Worm (Caenorhabditis elegans) whole organism, L3 larva: ENCODE measurements around the gene grd-12.

Source experiments
- aly-2 ChIP-seq: fragments of 150-350 bp; optimal IDR thresholded peaks from 2 replicates; lab custom pipeline; 2014; ENCODE audit warnings: missing biosample characterization, missing genetic modification characterization
- ama-1 ChIP-seq: fragments of 150-350 bp; optimal IDR thresholded peaks from 2 replicates; lab custom pipeline; 2018
- ceh-9 ChIP-seq: sonication (generic microtip); optimal IDR thresholded peaks from 2 replicates; lab custom pipeline; 2018; ENCODE audit warnings: missing biosample characterization, missing genetic modification characterization
- elt-1 ChIP-seq: fragments of 150-350 bp; optimal IDR thresholded peaks from 2 replicates; lab custom pipeline; 2014; ENCODE audit warnings: missing biosample characterization, missing genetic modification characterization
- elt-3 ChIP-seq, 3 experiments: fragments of 150-350 bp in 1 of 3; sonication (generic microtip) in 2 of 3; optimal IDR thresholded peaks; 2 replicates in 2 of 3; 4 replicates in 1 of 3; lab custom pipeline; 2014 to 2017; ENCODE audit warnings: missing biosample characterization in 3 of 3, missing genetic modification characterization in 3 of 3
- fkh-10 ChIP-seq: sonication (generic microtip); optimal IDR thresholded peaks from 2 replicates; lab custom pipeline; 2017; ENCODE audit warnings: missing biosample characterization, missing genetic modification reagents, missing genetic modification characterization
- lin-15B ChIP-seq: fragments of 150-350 bp; optimal IDR thresholded peaks from 2 replicates; lab custom pipeline; 2014; ENCODE audit warnings: missing biosample characterization, missing genetic modification characterization
- nhr-11 ChIP-seq: fragments of 150-350 bp; optimal IDR thresholded peaks from 2 replicates; lab custom pipeline; 2014; ENCODE audit warnings: missing biosample characterization, missing genetic modification characterization
- nhr-25 ChIP-seq: sonication (generic microtip); optimal IDR thresholded peaks from 2 replicates; lab custom pipeline; 2017; ENCODE audit warnings: missing biosample characterization, missing genetic modification characterization
- nhr-28 ChIP-seq: fragments of 150-350 bp; optimal IDR thresholded peaks from 2 replicates; lab custom pipeline; 2014; ENCODE audit warnings: missing biosample characterization, missing genetic modification characterization
- skn-1 ChIP-seq: fragments of 150-350 bp; optimal IDR thresholded peaks from 2 replicates; lab custom pipeline; 2014; ENCODE audit warnings: missing biosample characterization, missing genetic modification characterization
- ztf-4 ChIP-seq: fragments of 150-350 bp; optimal IDR thresholded peaks from 2 replicates; lab custom pipeline; 2014; ENCODE audit warnings: missing biosample characterization, missing genetic modification characterization

- TF ChIP-seq fkh-10 (GFP tag; lab: Kevin White, UChicago) = no peak
- TF ChIP-seq nhr-25 = no peak
- no peak for TF ChIP-seq ama-1
- no peak for TF ChIP-seq lin-15B (tag; lab: Kevin White, UChicago)
- TF ChIP-seq elt-3 (tag; optimal IDR thresholded peaks at IDR 0.05; lab: Kevin White, UChicago) = no peak
- no peak for TF ChIP-seq elt-1 (tag; lab: Kevin White, UChicago)
- no peak for TF ChIP-seq skn-1 (tag; lab: Kevin White, UChicago)
- TF ChIP-seq aly-2 (tag; lab: Kevin White, UChicago) = no peak
- TF ChIP-seq ztf-4 (tag; lab: Kevin White, UChicago) = no peak
- TF ChIP-seq nhr-28 (tag; lab: Kevin White, UChicago) = no peak
- no peak for TF ChIP-seq nhr-11 (tag; lab: Kevin White, UChicago)
- TF ChIP-seq ceh-9 (tag; lab: Kevin White, UChicago) = no peak
Measured at ce11 chrV:14991489-14991888, 13.2 kb downstream of the grd-12 start.
